Worm (Caenorhabditis elegans) whole organism, midembryonic: Measurements from ENCODE around the gene tsp-17.
A peak's percentile ranks its signal among the peaks of the same experiment; 100 is the strongest.

Experiments
- cog-1 ChIP-seq: sonication (generic microtip); optimal IDR thresholded peaks from 2 replicates; lab custom pipeline; 2016; ENCODE audit warnings: missing genetic modification characterization, missing compliant biosample characterization
- flt-1 ChIP-seq: fragments of 200-800 bp; sonication (Bioruptor generic); IDR thresholded peaks from 2 replicates; pipeline ENCODE4 v1.3.6; 2022; ENCODE audit warnings: missing genetic modification characterization, missing compliant biosample characterization
- klf-2 ChIP-seq: fragments of 200-800 bp; sonication (Bioruptor generic); conservative IDR thresholded peaks from 2 replicates; pipeline ENCODE4 v1.3.6; 2022; ENCODE audit warnings: missing genetic modification reagents, missing genetic modification characterization, missing compliant biosample characterization
- med-1 ChIP-seq: sonication (generic microtip); optimal IDR thresholded peaks from 2 replicates; lab custom pipeline; 2017; ENCODE audit warnings: missing genetic modification characterization, mild to moderate bottlenecking, missing compliant biosample characterization, antibody characterized with exemption, missing genetic modification reagents; ENCODE audit not compliant: insufficient read depth
- ref-1 ChIP-seq: fragments of 200-800 bp; sonication (Bioruptor generic); conservative IDR thresholded peaks from 2 replicates; pipeline ENCODE4 v1.3.6; 2022; ENCODE audit warnings: missing genetic modification reagents, missing genetic modification characterization, missing compliant biosample characterization
- tab-1 ChIP-seq: fragments of 200-800 bp; sonication (Bioruptor generic); IDR thresholded peaks from 2 replicates; pipeline ENCODE4 v1.3.6; 2022; ENCODE audit warnings: missing genetic modification characterization, missing compliant biosample characterization
- ztf-23 ChIP-seq: fragments of 200-800 bp; sonication (Bioruptor generic); IDR thresholded peaks from 2 replicates; pipeline ENCODE4 v1.3.6; 2022; ENCODE audit warnings: missing genetic modification reagents, missing genetic modification characterization, missing compliant biosample characterization
- ztf-29 ChIP-seq: fragments of 200-800 bp; sonication (Bioruptor generic); IDR thresholded peaks from 2 replicates; pipeline ENCODE4 v1.3.6; 2022; ENCODE audit warnings: missing genetic modification reagents, missing genetic modification characterization, missing compliant biosample characterization

DNA sequence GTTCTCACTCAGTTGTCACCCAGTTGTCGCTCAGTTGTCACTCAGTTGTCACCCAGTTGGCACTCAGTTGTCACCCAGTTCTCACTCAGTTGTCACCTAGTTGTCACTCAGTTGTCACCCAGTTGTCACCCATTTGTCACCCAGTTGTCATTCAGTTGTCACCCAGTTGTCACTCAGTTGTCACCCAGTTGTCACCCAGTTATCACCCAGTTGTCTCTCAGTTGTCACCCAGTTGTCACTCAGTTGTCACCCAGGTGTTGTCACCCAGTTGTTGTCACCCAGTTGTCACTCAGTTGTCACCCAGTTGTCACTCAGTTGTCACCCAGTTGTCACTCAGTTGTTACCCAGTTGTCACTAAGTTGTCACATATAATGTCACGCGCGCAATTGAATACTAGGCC lies 49.4 kb upstream of the tsp-17 start:
- TF ChIP-seq tab-1 (GFP tag; lab: Robert Waterston, UW) (peak; percentile 77), med-1 (no peak), klf-2 (GFP tag; lab: Robert Waterston, UW) (0 out of 2 replicates have a peak, but pooled peaks have one; percentile 37), flt-1 (GFP tag; lab: Robert Waterston, UW) (no peak), ref-1 (GFP tag; lab: Robert Waterston, UW) (peak; percentile 43; the same call in 1 of the 2 replicates), cog-1 (tag; lab: Kevin White, UChicago) (no peak), ztf-23 (GFP tag; lab: Robert Waterston, UW) (peak; percentile 23; the same call in 1 of the 2 replicates), ztf-29 (GFP tag; lab: Robert Waterston, UW) (peak; percentile 49; the same call in 1 of the 2 replicates)
